Worm (Caenorhabditis elegans) whole organism, young adult: ENCODE results near the gene ztf-20.

Source experiments
- B0261.1 ChIP-seq: sonication (generic microtip); optimal IDR thresholded peaks from 2 replicates; lab custom pipeline; 2016; ENCODE audit warnings: mild to moderate bottlenecking, missing genetic modification characterization, moderate library complexity, missing compliant biosample characterization
- D2030.7 ChIP-seq: fragments of 200-800 bp; sonication (Bioruptor generic); IDR thresholded peaks from 2 replicates; pipeline ENCODE4 v1.3.6; 2022; ENCODE audit warnings: missing genetic modification reagents, missing genetic modification characterization, missing compliant biosample characterization
- F23B12.7 ChIP-seq: sonication (generic microtip); optimal IDR thresholded peaks from 2 replicates; lab custom pipeline; 2017; ENCODE audit warnings: missing genetic modification characterization, mild to moderate bottlenecking, missing compliant biosample characterization, antibody characterized with exemption, moderate library complexity; ENCODE audit not compliant: insufficient read depth
- F33H1.4 ChIP-seq: fragments of 200-800 bp; sonication (Bioruptor generic); IDR thresholded peaks from 2 replicates; pipeline ENCODE4 v1.3.6; 2022; ENCODE audit warnings: missing genetic modification reagents, missing genetic modification characterization, missing compliant biosample characterization
- F55B11.4 ChIP-seq: sonication (generic microtip); optimal IDR thresholded peaks from 2 replicates; lab custom pipeline; 2016; ENCODE audit warnings: missing compliant biosample characterization, missing genetic modification characterization, borderline replicate concordance; ENCODE audit not compliant: insufficient read depth
- F57C9.4 ChIP-seq: sonication (generic microtip); optimal IDR thresholded peaks from 2 replicates; lab custom pipeline; 2017; ENCODE audit warnings: mild to moderate bottlenecking, missing genetic modification characterization, missing compliant biosample characterization
- K12H6.12 ChIP-seq: fragments of 200-800 bp; sonication (Bioruptor generic); optimal IDR thresholded peaks from 2 replicates; lab custom pipeline; 2018; ENCODE audit warnings: mild to moderate bottlenecking, missing genetic modification characterization, missing compliant biosample characterization
- Y67H2A.10 ChIP-seq: fragments of 200-800 bp; sonication (Bioruptor generic); conservative IDR thresholded peaks from 2 replicates; pipeline ENCODE4 v1.3.6; 2022; ENCODE audit warnings: missing genetic modification reagents, missing genetic modification characterization, missing compliant biosample characterization
- Y79H2A.3 ChIP-seq: fragments of 200-800 bp; sonication (Bioruptor generic); conservative IDR thresholded peaks from 2 replicates; pipeline ENCODE4 v1.3.6; 2022; ENCODE audit warnings: missing genetic modification reagents, missing genetic modification characterization, missing compliant biosample characterization
- Y95B8A.8 ChIP-seq: fragments of 200-800 bp; sonication (Bioruptor generic); IDR thresholded peaks from 2 replicates; pipeline ENCODE4 v1.3.6; 2022; ENCODE audit warnings: missing genetic modification reagents, missing genetic modification characterization, missing compliant biosample characterization
- ZK185.1 ChIP-seq: sonication (generic microtip); optimal IDR thresholded peaks from 2 replicates; lab custom pipeline; 2016; ENCODE audit warnings: mild to moderate bottlenecking, missing genetic modification characterization, missing compliant biosample characterization; ENCODE audit not compliant: poor library complexity, severe bottlenecking
- aptf-2 ChIP-seq: fragments of 200-800 bp; sonication (Bioruptor generic); conservative IDR thresholded peaks from 2 replicates; pipeline ENCODE4 v1.3.6; 2022; ENCODE audit warnings: missing genetic modification reagents, missing genetic modification characterization, missing compliant biosample characterization
- attf-5 ChIP-seq: fragments of 200-800 bp; sonication (Bioruptor generic); optimal IDR thresholded peaks from 2 replicates; lab custom pipeline; 2018; ENCODE audit warnings: mild to moderate bottlenecking, missing genetic modification characterization, missing compliant biosample characterization
- attf-6 ChIP-seq: fragments of 200-800 bp; sonication (Bioruptor generic); IDR thresholded peaks from 2 replicates; pipeline ENCODE4 v1.3.6; 2022; ENCODE audit warnings: missing genetic modification reagents, missing genetic modification characterization, missing compliant biosample characterization
- ccch-3 ChIP-seq: fragments of 200-800 bp; sonication (Bioruptor generic); optimal IDR thresholded peaks from 2 replicates; lab custom pipeline; 2018; ENCODE audit warnings: mild to moderate bottlenecking, missing genetic modification characterization, missing compliant biosample characterization
- ceh-91 ChIP-seq: fragments of 200-800 bp; sonication (Bioruptor generic); IDR thresholded peaks from 2 replicates; pipeline ENCODE4 v1.3.6; 2022; ENCODE audit warnings: missing genetic modification reagents, missing genetic modification characterization, missing compliant biosample characterization
- dox-1 ChIP-seq: fragments of 200-800 bp; sonication (Bioruptor generic); IDR thresholded peaks from 2 replicates; pipeline ENCODE4 v1.3.6; 2022; ENCODE audit warnings: missing genetic modification reagents, missing genetic modification characterization, missing compliant biosample characterization
- efl-1 ChIP-seq: fragments of 150-350 bp; optimal IDR thresholded peaks from 2 replicates; lab custom pipeline; 2014; ENCODE audit warnings: missing biosample characterization, missing genetic modification reagents, missing genetic modification characterization
- egl-44 ChIP-seq: fragments of 200-800 bp; sonication (Bioruptor generic); IDR thresholded peaks from 2 replicates; pipeline ENCODE4 v1.3.6; 2022; ENCODE audit warnings: missing genetic modification reagents, missing genetic modification characterization, missing compliant biosample characterization
- egrh-3 ChIP-seq: fragments of 200-800 bp; sonication (Bioruptor generic); IDR thresholded peaks from 2 replicates; pipeline ENCODE4 v1.3.6; 2022; ENCODE audit warnings: missing genetic modification reagents, missing genetic modification characterization, missing compliant biosample characterization
- ekl-4 ChIP-seq: fragments of 200-800 bp; sonication (Bioruptor generic); IDR thresholded peaks from 2 replicates; pipeline ENCODE4 v1.3.6; 2022; ENCODE audit warnings: missing genetic modification reagents, missing genetic modification characterization, missing compliant biosample characterization
- hmg-20 ChIP-seq: fragments of 200-800 bp; sonication (Bioruptor generic); IDR thresholded peaks from 2 replicates; pipeline ENCODE4 v1.3.6; 2022; ENCODE audit warnings: missing genetic modification reagents, missing genetic modification characterization, missing compliant biosample characterization
- hrde-1 ChIP-seq: sonication (generic microtip); optimal IDR thresholded peaks from 2 replicates; lab custom pipeline; 2016; ENCODE audit warnings: missing genetic modification characterization, mild to moderate bottlenecking, missing compliant biosample characterization, moderate library complexity, missing genotype, missing genetic modification reagents, borderline replicate concordance
- let-607 ChIP-seq, 2 experiments: fragments of 200-800 bp in 1 of 2; sonication (Bioruptor generic) in 1 of 2; sonication (generic microtip) in 1 of 2; optimal IDR thresholded peaks; 2 replicates each; lab custom pipeline; 2016 to 2018; ENCODE audit warnings: mild to moderate bottlenecking in 2 of 2, missing compliant biosample characterization in 2 of 2, missing genetic modification characterization in 2 of 2, moderate library complexity in 2 of 2, missing genotype in 1 of 2
- lin-54 ChIP-seq: fragments of 200-800 bp; sonication (Bioruptor generic); optimal IDR thresholded peaks from 2 replicates; lab custom pipeline; 2018; ENCODE audit warnings: mild to moderate bottlenecking, missing genetic modification characterization, missing compliant biosample characterization
- madf-6 ChIP-seq: fragments of 200-800 bp; sonication (Bioruptor generic); IDR thresholded peaks from 2 replicates; pipeline ENCODE4 v1.3.6; 2022; ENCODE audit warnings: missing genetic modification reagents, missing genetic modification characterization, missing compliant biosample characterization
- madf-8 ChIP-seq: fragments of 200-800 bp; sonication (Bioruptor generic); conservative IDR thresholded peaks from 2 replicates; pipeline ENCODE4 v1.3.6; 2022; ENCODE audit warnings: missing genetic modification reagents, missing genetic modification characterization, missing compliant biosample characterization
- mcd-1 ChIP-seq: fragments of 200-800 bp; sonication (Bioruptor generic); IDR thresholded peaks from 2 replicates; pipeline ENCODE4 v1.3.6; 2022; ENCODE audit warnings: missing genetic modification reagents, missing genetic modification characterization, missing compliant biosample characterization
- mes-4 ChIP-seq: sonication (generic microtip); optimal IDR thresholded peaks from 2 replicates; lab custom pipeline; 2016; ENCODE audit warnings: missing genotype, missing genetic modification characterization, missing compliant biosample characterization
- mxl-1 ChIP-seq: sonication (generic microtip); optimal IDR thresholded peaks from 2 replicates; lab custom pipeline; 2016; ENCODE audit warnings: missing genetic modification characterization, missing compliant biosample characterization
- nfyb-1 ChIP-seq: fragments of 200-800 bp; sonication (Bioruptor generic); IDR thresholded peaks from 2 replicates; pipeline ENCODE4 v1.3.6; 2022; ENCODE audit warnings: missing genetic modification reagents, missing genetic modification characterization, missing compliant biosample characterization
- nhr-80 ChIP-seq: sonication (generic microtip); optimal IDR thresholded peaks from 2 replicates; lab custom pipeline; 2016; ENCODE audit warnings: missing genetic modification characterization, missing compliant biosample characterization
- pbrm-1 ChIP-seq: fragments of 200-800 bp; sonication (Bioruptor generic); IDR thresholded peaks from 2 replicates; pipeline ENCODE4 v1.3.6; 2022; ENCODE audit warnings: missing genetic modification reagents, missing genetic modification characterization, missing compliant biosample characterization
- rcor-1 ChIP-seq: fragments of 200-800 bp; sonication (Bioruptor generic); IDR thresholded peaks from 2 replicates; pipeline ENCODE4 v1.3.6; 2022; ENCODE audit warnings: missing genetic modification reagents, missing genetic modification characterization, missing compliant biosample characterization
- repo-1 ChIP-seq: sonication (generic microtip); optimal IDR thresholded peaks from 2 replicates; lab custom pipeline; 2017; ENCODE audit warnings: mild to moderate bottlenecking, missing genetic modification characterization, missing compliant biosample characterization
- rpc-1 ChIP-seq, 2 experiments: fragments of 150-350 bp in 1 of 2; sonication (generic microtip) in 1 of 2; optimal IDR thresholded peaks; 2 replicates each; lab custom pipeline; 2014 to 2018; ENCODE audit warnings: missing biosample characterization in 1 of 2, missing genetic modification characterization in 1 of 2, missing genetic modification reagents in 1 of 2, missing genotype in 1 of 2
- sea-2 ChIP-seq: fragments of 200-800 bp; sonication (Bioruptor generic); IDR thresholded peaks from 2 replicates; pipeline ENCODE4 v1.3.6; 2022; ENCODE audit warnings: missing genetic modification characterization, missing compliant biosample characterization
- snpc-4 ChIP-seq, 5 experiments: fragments of 150-350 bp in 1 of 5; sonication (generic microtip) in 4 of 5; optimal IDR thresholded peaks; 2 replicates each; lab custom pipeline; 2014 to 2018; ENCODE audit warnings: missing genetic modification characterization in 5 of 5, missing biosample characterization in 3 of 5, antibody characterized with exemption in 2 of 5, mild to moderate bottlenecking in 2 of 5, missing compliant biosample characterization in 2 of 5, missing genotype in 2 of 5, moderate library complexity in 2 of 5, missing genetic modification reagents in 1 of 5
- somi-1 ChIP-seq: fragments of 200-800 bp; sonication (Bioruptor generic); optimal IDR thresholded peaks from 2 replicates; lab custom pipeline; 2018; ENCODE audit warnings: mild to moderate bottlenecking, missing genetic modification characterization, missing compliant biosample characterization
- tbp1 ChIP-seq: fragments of 200-800 bp; sonication (Bioruptor generic); optimal IDR thresholded peaks from 2 replicates; lab custom pipeline; 2018; ENCODE audit warnings: mild to moderate bottlenecking, missing genetic modification characterization, missing compliant biosample characterization
- unc-130 ChIP-seq: sonication (generic microtip); optimal IDR thresholded peaks from 2 replicates; lab custom pipeline; 2016; ENCODE audit warnings: missing genetic modification reagents, missing genetic modification characterization, missing compliant biosample characterization
- zfh-2 ChIP-seq: fragments of 200-800 bp; sonication (Bioruptor generic); conservative IDR thresholded peaks from 2 replicates; pipeline ENCODE4 v1.3.6; 2022; ENCODE audit warnings: missing genetic modification reagents, missing genetic modification characterization, missing compliant biosample characterization

Gene ztf-20

ce11 chrV:18993017-18993416 lies 33.0 kb upstream of the ztf-20 start:
- TF ChIP-seq Y79H2A.3 (GFP tag; lab: Robert Waterston, UW) (no peak), Y95B8A.8 (GFP tag; lab: Robert Waterston, UW) (no peak), ccch-3 (no peak), Y67H2A.10 (GFP tag; lab: Robert Waterston, UW) (no peak), F57C9.4 (tag; lab: Kevin White, UChicago) (no peak), tbp1 (no peak), ZK185.1 (tag; lab: Kevin White, UChicago) (no peak), mes-4 (tag; lab: Kevin White, UChicago) (no peak), zfh-2 (GFP tag; lab: Robert Waterston, UW) (no peak), egl-44 (no peak), hrde-1 (no peak), repo-1 (tag; lab: Kevin White, UChicago) (no peak), ekl-4 (GFP tag; lab: Robert Waterston, UW) (no peak), rpc-1 (optimal IDR thresholded peaks at IDR 0.05; lab: Kevin White, UChicago) (no peak), rpc-1 (tag; optimal IDR thresholded peaks at IDR 0.05; lab: Kevin White, UChicago) (no peak), ceh-91 (GFP tag; lab: Robert Waterston, UW) (no peak), mxl-1 (tag; lab: Kevin White, UChicago) (no peak), pbrm-1 (GFP tag; lab: Robert Waterston, UW) (no peak), F33H1.4 (GFP tag; lab: Robert Waterston, UW) (no peak), unc-130 (GFP tag; lab: Kevin White, UChicago) (no peak)

ce11 chrV:18990958-18991357 lies 31.0 kb upstream of the ztf-20 start:
- TF ChIP-seq unc-130 (GFP tag; lab: Kevin White, UChicago), result no peak
- TF ChIP-seq egrh-3 (GFP tag; lab: Robert Waterston, UW), result peak; percentile 70; the same call in 1 of the 2 replicates
- peak; percentile 74 for TF ChIP-seq zfh-2 (GFP tag; lab: Robert Waterston, UW)
- TF ChIP-seq mes-4 (tag; lab: Kevin White, UChicago), result no peak
- TF ChIP-seq rpc-1 (optimal IDR thresholded peaks at IDR 0.05; lab: Kevin White, UChicago), result no peak
- no peak for TF ChIP-seq rpc-1 (tag; optimal IDR thresholded peaks at IDR 0.05; lab: Kevin White, UChicago)

ce11 chrV:18990238-18990901 lies 30.4 kb upstream of the ztf-20 start, which contains the start of the genes reps-1 and Y39B6A.37:
reps-1 (minus strand) TSS chrV:18990500.
Y39B6A.37 (plus strand) TSS chrV:18990851.
- peak; percentile 69 for TF ChIP-seq madf-6 (GFP tag; lab: Robert Waterston, UW)
- TF ChIP-seq efl-1 (GFP tag; lab: Kevin White, UChicago), result peak; percentile 1
- 0 out of 2 replicates have a peak, but pooled peaks have one; percentile 11 for TF ChIP-seq madf-8 (GFP tag; lab: Robert Waterston, UW)
- TF ChIP-seq pbrm-1 (GFP tag; lab: Robert Waterston, UW), result peak; percentile 85
- TF ChIP-seq hmg-20 (GFP tag; lab: Robert Waterston, UW), result 0 out of 2 replicates have a peak, but pooled peaks have one; percentile 58
- peak in 1 of 2 experiments; percentile 9 for TF ChIP-seq let-607 (tag; optimal IDR thresholded peaks at IDR 0.05; lab: Kevin White, UChicago)
- no peak for TF ChIP-seq snpc-4 (GFP tag; optimal IDR thresholded peaks at IDR 0.05; lab: Kevin White, UChicago)
- peak in 3 of 4 experiments; percentile 36 to 66 (median 54) for TF ChIP-seq snpc-4 (tag; optimal IDR thresholded peaks at IDR 0.05; lab: Kevin White, UChicago)
- peak; percentile 0 for TF ChIP-seq nhr-80
- peak; percentile 74 for TF ChIP-seq rcor-1 (GFP tag; lab: Robert Waterston, UW)
- no peak for TF ChIP-seq sea-2 (GFP tag; lab: Robert Waterston, UW)
- peak; percentile 74 for TF ChIP-seq lin-54 (GFP tag; lab: Kevin White, UChicago)
- peak; percentile 1 for TF ChIP-seq B0261.1 (tag; lab: Kevin White, UChicago)
- peak; percentile 78 for TF ChIP-seq D2030.7 (GFP tag; lab: Robert Waterston, UW)
- peak; percentile 20 for TF ChIP-seq F23B12.7 (tag; lab: Kevin White, UChicago)
- TF ChIP-seq mcd-1 (GFP tag; lab: Robert Waterston, UW), result peak; percentile 85
- no peak for TF ChIP-seq somi-1
- TF ChIP-seq nfyb-1 (GFP tag; lab: Robert Waterston, UW), result peak; percentile 65
- peak; percentile 59; the same call in 1 of the 2 replicates for TF ChIP-seq Y95B8A.8 (GFP tag; lab: Robert Waterston, UW)
- TF ChIP-seq F55B11.4 (tag; lab: Kevin White, UChicago), result no peak
- peak; percentile 74 for TF ChIP-seq attf-5 (GFP tag; lab: Kevin White, UChicago)
- 0 out of 2 replicates have a peak, but pooled peaks have one; percentile 33 for TF ChIP-seq attf-6 (GFP tag; lab: Robert Waterston, UW)
- TF ChIP-seq K12H6.12 (tag; lab: Kevin White, UChicago), result peak; percentile 78
- no peak for TF ChIP-seq aptf-2 (GFP tag; lab: Robert Waterston, UW)
- peak; percentile 85 for TF ChIP-seq dox-1 (GFP tag; lab: Robert Waterston, UW)
- TF ChIP-seq ekl-4 (GFP tag; lab: Robert Waterston, UW), result no peak; the same call in 1 of the 2 replicates
